Worm (Caenorhabditis elegans) whole organism, early embryonic: ENCODE measurements around the gene fbxa-53.
"Not testable (repeated sequence)": the region's sequence is repeated elsewhere in the genome, so short reads cannot be mapped to it uniquely, and the experiment has no call there.

Experiments
- B0310.2 ChIP-seq: sonication (generic microtip); optimal IDR thresholded peaks from 2 replicates; lab custom pipeline; 2016; ENCODE audit warnings: mild to moderate bottlenecking, missing genetic modification characterization, missing compliant biosample characterization
- F13C5.2 ChIP-seq: sonication (generic microtip); optimal IDR thresholded peaks from 2 replicates; lab custom pipeline; 2017; ENCODE audit warnings: mild to moderate bottlenecking, missing genetic modification characterization, inconsistent platforms, missing compliant biosample characterization
- aly-1 ChIP-seq: sonication (generic microtip); optimal IDR thresholded peaks from 2 replicates; lab custom pipeline; 2016; ENCODE audit warnings: missing genetic modification characterization, missing compliant biosample characterization
- ama-1 ChIP-seq: fragments of 150-350 bp; optimal IDR thresholded peaks from 2 replicates; lab custom pipeline; 2014
- ceh-13 ChIP-seq: fragments of 200-800 bp; sonication (Bioruptor generic); optimal IDR thresholded peaks from 2 replicates; lab custom pipeline; 2018; ENCODE audit warnings: mild to moderate bottlenecking, missing genetic modification characterization, missing compliant biosample characterization
- ceh-36 ChIP-seq: sonication (generic microtip); optimal IDR thresholded peaks from 2 replicates; lab custom pipeline; 2016; ENCODE audit warnings: missing genetic modification characterization, inconsistent platforms, missing compliant biosample characterization
- ets-7 ChIP-seq: sonication (generic microtip); optimal IDR thresholded peaks from 2 replicates; lab custom pipeline; 2016; ENCODE audit warnings: missing genotype, missing genetic modification characterization, missing compliant biosample characterization
- flt-1 ChIP-seq: fragments of 200-800 bp; sonication (Bioruptor generic); IDR thresholded peaks from 2 replicates; pipeline ENCODE4 v1.3.6; 2022; ENCODE audit warnings: missing genetic modification characterization, missing compliant biosample characterization
- hmbx-1 ChIP-seq: sonication (generic microtip); optimal IDR thresholded peaks from 2 replicates; lab custom pipeline; 2016; ENCODE audit warnings: mild to moderate bottlenecking, missing genetic modification characterization, missing compliant biosample characterization
- hmg-4 ChIP-seq: fragments of 200-800 bp; sonication (Bioruptor generic); optimal IDR thresholded peaks from 2 replicates; lab custom pipeline; 2018; ENCODE audit warnings: mild to moderate bottlenecking, missing genetic modification characterization, missing compliant biosample characterization
- hnd-1 ChIP-seq: sonication (generic microtip); optimal IDR thresholded peaks from 2 replicates; lab custom pipeline; 2016; ENCODE audit warnings: missing genetic modification characterization, missing compliant biosample characterization
- pes-1 ChIP-seq: fragments of 200-800 bp; sonication (Bioruptor generic); IDR thresholded peaks from 2 replicates; pipeline ENCODE4 v1.3.6; 2022; ENCODE audit warnings: missing genetic modification reagents, missing genetic modification characterization, missing compliant biosample characterization
- scrt-1 ChIP-seq: fragments of 200-800 bp; sonication (Bioruptor generic); IDR thresholded peaks from 2 replicates; pipeline ENCODE4 v1.3.6; 2022; ENCODE audit warnings: missing genetic modification characterization, missing compliant biosample characterization
- sea-1 ChIP-seq: fragments of 200-800 bp; sonication (Bioruptor generic); conservative IDR thresholded peaks from 2 replicates; pipeline ENCODE4 v1.3.6; 2022; ENCODE audit warnings: missing genetic modification characterization, missing compliant biosample characterization
- tbx-11 ChIP-seq: fragments of 200-800 bp; sonication (Bioruptor generic); IDR thresholded peaks from 2 replicates; pipeline ENCODE4 v1.3.6; 2022; ENCODE audit warnings: missing genetic modification characterization, missing compliant biosample characterization
- tbx-37 ChIP-seq: fragments of 200-800 bp; sonication (Bioruptor generic); conservative IDR thresholded peaks from 2 replicates; pipeline ENCODE4 v1.3.6; 2022; ENCODE audit warnings: missing genetic modification reagents, missing genetic modification characterization, missing compliant biosample characterization
- tra-4 ChIP-seq: sonication (generic microtip); optimal IDR thresholded peaks from 2 replicates; lab custom pipeline; 2017; ENCODE audit warnings: missing genetic modification characterization, missing compliant biosample characterization

The fbxa-53 gene

DNA sequence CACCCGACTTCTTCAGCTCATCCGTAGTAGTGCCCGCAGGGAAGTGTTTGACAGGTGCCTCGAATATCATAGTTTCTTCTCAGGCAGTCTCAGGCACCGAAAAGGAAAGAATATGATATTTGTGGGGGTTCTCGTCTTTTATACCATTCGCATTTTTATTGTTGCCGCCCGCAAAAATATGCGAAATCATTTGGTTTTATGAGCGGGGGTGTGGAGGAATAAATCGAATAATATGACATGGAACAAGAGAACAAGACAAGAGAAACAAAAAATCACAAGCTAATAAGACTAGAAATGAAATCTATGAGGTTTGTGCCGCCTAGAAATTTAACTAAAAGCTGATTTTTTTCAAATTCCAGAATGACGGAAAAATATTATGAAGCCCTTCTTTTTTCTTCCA is 2.0 kb upstream of the fbxa-53 start, which contains the start of gene F07G6.8:
F07G6.8 (minus strand) TSS at position 101 of the 400 bp plus-strand sequence.
- TF ChIP-seq hmg-4 (GFP tag; lab: Kevin White, UChicago) (no peak), sea-1 (GFP tag; lab: Robert Waterston, UW) (no peak), aly-1 (tag; lab: Kevin White, UChicago) (no peak), hnd-1 (tag; lab: Kevin White, UChicago) (no peak), ama-1 (no peak), B0310.2 (tag; lab: Kevin White, UChicago) (no peak), flt-1 (GFP tag; lab: Robert Waterston, UW) (no peak), tbx-11 (GFP tag; lab: Robert Waterston, UW) (no peak), ceh-13 (GFP tag; lab: Kevin White, UChicago) (no peak), F13C5.2 (tag; lab: Kevin White, UChicago) (no peak)

DNA sequence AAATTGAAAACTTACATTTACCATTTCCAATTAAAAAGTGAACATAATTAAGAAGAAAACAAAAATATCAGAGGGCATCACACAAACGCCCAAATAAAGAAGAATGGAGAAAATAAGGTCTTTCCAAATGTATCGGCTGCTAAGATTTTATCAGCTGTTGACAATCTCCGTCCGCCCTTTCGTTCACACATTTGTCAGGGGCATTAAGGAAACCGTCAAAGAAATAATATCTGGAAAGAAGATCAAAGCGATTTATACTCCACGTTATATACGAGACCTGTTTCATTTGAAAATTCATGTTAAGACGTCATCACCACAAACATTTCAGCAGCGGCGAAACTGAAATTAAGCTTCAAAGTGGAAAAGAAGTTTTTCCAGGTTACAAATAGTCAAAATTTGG is 5.8 kb downstream of the fbxa-53 start, which contains the start of gene fbxa-52:
fbxa-52 (minus strand) TSS at position 101 of the 400 bp plus-strand sequence.
- TF ChIP-seq sea-1 (GFP tag; lab: Robert Waterston, UW) (no peak), B0310.2 (tag; lab: Kevin White, UChicago) (no peak), scrt-1 (GFP tag; lab: Robert Waterston, UW) (no peak), aly-1 (tag; lab: Kevin White, UChicago) (no peak), hnd-1 (tag; lab: Kevin White, UChicago) (no peak), hmg-4 (GFP tag; lab: Kevin White, UChicago) (no peak), flt-1 (GFP tag; lab: Robert Waterston, UW) (no peak), ceh-13 (GFP tag; lab: Kevin White, UChicago) (no peak), tbx-11 (GFP tag; lab: Robert Waterston, UW) (no peak), tra-4 (no peak), pes-1 (GFP tag; lab: Robert Waterston, UW) (no peak), ets-7 (tag; lab: Kevin White, UChicago) (no peak), ama-1 (no peak)

DNA sequence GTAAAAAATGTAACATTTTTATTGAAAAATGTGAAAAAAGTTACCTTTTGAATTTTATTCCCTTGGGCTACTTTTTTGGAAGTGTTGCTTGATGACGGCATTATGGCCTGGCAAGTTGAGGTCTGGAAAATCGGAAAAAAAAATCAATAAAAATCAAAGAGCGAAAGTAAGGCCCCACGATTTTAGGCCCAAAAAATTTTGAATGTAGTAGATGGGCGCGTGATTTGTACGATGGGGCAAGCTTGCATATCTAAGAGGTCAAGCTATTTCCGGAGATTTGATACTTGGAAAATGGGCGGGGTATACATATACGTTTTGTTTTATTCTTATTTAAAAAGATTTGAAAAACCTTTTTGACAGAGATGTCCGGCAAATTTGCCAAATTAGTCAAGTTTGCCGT is 11.8 kb downstream of the fbxa-53 start, which contains the start of gene F07G6.5:
F07G6.5 (minus strand) TSS at position 101 of the 400 bp plus-strand sequence.
- TF ChIP-seq B0310.2 (tag; lab: Kevin White, UChicago) (no peak), tbx-11 (GFP tag; lab: Robert Waterston, UW) (no peak), tra-4 (no peak), scrt-1 (GFP tag; lab: Robert Waterston, UW) (no peak), aly-1 (tag; lab: Kevin White, UChicago) (no peak), F13C5.2 (tag; lab: Kevin White, UChicago) (no peak), sea-1 (GFP tag; lab: Robert Waterston, UW) (no peak), ceh-36 (tag; lab: Kevin White, UChicago) (no peak), tbx-37 (GFP tag; lab: Robert Waterston, UW) (no peak), ama-1 (no peak), ceh-13 (GFP tag; lab: Kevin White, UChicago) (no peak), pes-1 (GFP tag; lab: Robert Waterston, UW) (no peak)

DNA sequence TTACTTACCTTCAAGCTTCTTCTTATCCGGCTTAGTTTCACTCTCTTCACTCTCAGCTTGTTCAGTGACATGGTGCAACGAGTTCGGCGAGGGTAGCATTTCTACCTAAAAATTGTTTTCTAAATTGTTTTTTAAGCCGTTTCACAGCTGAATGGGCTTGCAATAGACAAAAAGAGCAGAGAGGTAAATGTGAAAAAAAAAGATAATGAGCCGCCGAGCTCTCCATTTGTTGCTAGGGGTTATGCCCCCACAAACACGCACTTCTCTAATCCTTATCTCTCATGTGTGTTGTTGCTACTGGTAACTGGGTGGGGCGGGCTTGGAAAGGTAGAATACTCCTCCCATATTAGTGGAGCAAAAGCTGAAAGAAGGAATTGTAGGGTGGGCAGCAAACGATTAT is 14.5 kb downstream of the fbxa-53 start, which contains the start of gene C36C9.5:
C36C9.5 (minus strand) TSS at position 101 of the 400 bp plus-strand sequence.
- TF ChIP-seq hnd-1 (tag; lab: Kevin White, UChicago): no peak

DNA sequence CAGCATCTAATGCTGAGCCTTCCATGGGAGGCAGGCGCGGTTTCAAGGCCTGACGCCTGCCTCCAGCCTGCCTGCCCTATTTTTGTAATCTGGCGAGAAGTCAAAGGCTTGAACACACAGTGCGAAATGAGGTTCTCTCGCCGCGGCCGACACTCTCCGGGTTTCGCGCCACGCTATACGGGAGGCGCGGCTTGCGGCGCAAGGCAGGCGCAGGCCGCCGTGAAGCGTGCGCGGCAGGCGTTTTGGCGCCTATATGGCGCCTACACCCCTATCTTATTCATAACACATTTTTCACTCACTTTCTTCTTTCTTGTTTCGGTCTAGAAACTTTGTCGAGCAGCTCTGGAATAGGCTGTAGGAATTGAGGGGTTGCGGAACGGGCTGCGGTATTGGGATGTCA is 15.3 kb downstream of the fbxa-53 start:
- no peak for TF ChIP-seq tbx-11 (GFP tag; lab: Robert Waterston, UW)
- TF ChIP-seq hnd-1 (tag; lab: Kevin White, UChicago): no peak
- no peak for TF ChIP-seq tbx-37 (GFP tag; lab: Robert Waterston, UW)
- TF ChIP-seq flt-1 (GFP tag; lab: Robert Waterston, UW): no peak
- no peak for TF ChIP-seq ets-7 (tag; lab: Kevin White, UChicago)
- no peak for TF ChIP-seq ceh-13 (GFP tag; lab: Kevin White, UChicago)
- TF ChIP-seq hmg-4 (GFP tag; lab: Kevin White, UChicago): no peak
- TF ChIP-seq aly-1 (tag; lab: Kevin White, UChicago): no peak
- TF ChIP-seq tra-4: no peak
- TF ChIP-seq hmbx-1 (tag; lab: Kevin White, UChicago): no peak
- TF ChIP-seq pes-1 (GFP tag; lab: Robert Waterston, UW): no peak
- no peak for TF ChIP-seq F13C5.2 (tag; lab: Kevin White, UChicago)
- no peak for TF ChIP-seq scrt-1 (GFP tag; lab: Robert Waterston, UW)

DNA sequence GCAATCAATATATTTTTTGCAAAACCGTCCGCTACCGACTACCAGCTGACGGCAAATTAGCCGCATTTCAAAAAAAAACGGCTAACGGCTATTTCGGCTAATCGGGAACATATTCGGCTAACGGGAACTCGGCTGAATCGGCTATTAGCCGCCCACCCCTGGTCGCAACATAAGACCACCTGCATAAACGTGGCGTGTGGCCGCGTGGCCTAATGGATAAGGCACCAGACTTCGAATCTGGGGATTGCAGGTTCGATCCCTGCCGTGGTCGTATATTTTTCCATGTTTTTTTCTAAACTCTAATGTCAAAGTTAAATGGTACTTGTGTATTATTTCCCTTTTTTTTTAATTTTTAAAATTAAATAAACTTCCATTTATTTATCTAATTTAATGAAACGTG is 19.9 kb downstream of the fbxa-53 start:
- TF ChIP-seq tra-4 (no peak), pes-1 (GFP tag; lab: Robert Waterston, UW) (no peak), sea-1 (GFP tag; lab: Robert Waterston, UW) (no peak), scrt-1 (GFP tag; lab: Robert Waterston, UW) (no peak), ceh-36 (tag; lab: Kevin White, UChicago) (no peak), aly-1 (tag; lab: Kevin White, UChicago) (no peak), tbx-11 (GFP tag; lab: Robert Waterston, UW) (no peak), hmg-4 (GFP tag; lab: Kevin White, UChicago) (no peak), ama-1 (no peak), B0310.2 (tag; lab: Kevin White, UChicago) (no peak), hnd-1 (tag; lab: Kevin White, UChicago) (no peak), ets-7 (tag; lab: Kevin White, UChicago) (no peak), F13C5.2 (tag; lab: Kevin White, UChicago) (no peak), flt-1 (GFP tag; lab: Robert Waterston, UW) (no peak), ceh-13 (GFP tag; lab: Kevin White, UChicago) (no peak), hmbx-1 (tag; lab: Kevin White, UChicago) (no peak), tbx-37 (GFP tag; lab: Robert Waterston, UW) (no peak)

DNA sequence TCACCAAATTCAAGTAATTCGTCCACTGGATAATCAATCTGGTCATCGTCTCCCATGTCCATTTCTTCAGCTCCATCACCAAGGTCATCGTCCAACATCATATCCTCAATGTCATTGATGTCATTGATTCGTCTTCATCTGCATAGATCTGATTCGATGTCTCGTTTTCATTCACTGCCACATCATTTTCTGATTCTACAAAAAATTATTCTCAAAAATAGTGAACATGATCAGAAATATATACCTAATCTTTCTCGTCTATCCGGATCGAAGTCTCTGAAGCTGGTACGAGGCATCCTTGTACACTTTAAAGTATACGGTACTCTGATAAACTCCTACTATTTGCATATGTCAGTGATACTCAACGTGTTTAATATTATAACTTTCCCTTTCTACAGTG is 21.5 kb downstream of the fbxa-53 start, which contains the start of gene C36C9.4:
C36C9.4 (minus strand) TSS at position 101 of the 400 bp plus-strand sequence.
- TF ChIP-seq hmg-4 (GFP tag; lab: Kevin White, UChicago); hmbx-1 (tag; lab: Kevin White, UChicago); ama-1: not testable (repeated sequence)
